Worm (Caenorhabditis elegans): ENCODE measurements around the gene F25G6.8.

The F25G6.8 gene

ce11 chrV:8565075-8565474, at the start of gene F25G6.8:
F25G6.8 (minus strand) TSS chrV:8565175.
- no peak for TF ChIP-seq ztf-16 (tag; optimal IDR thresholded peaks at IDR 0.05)
- TF ChIP-seq fkh-6 (tag; optimal IDR thresholded peaks at IDR 0.05), result no peak

ce11 chrV:8610633-8611404, 45.8 kb upstream of the F25G6.8 start, which contains the start of gene fip-4:
fip-4 (minus strand) TSS chrV:8611268.
- peak; percentile 1 for TF ChIP-seq unc-42 (tag; optimal IDR thresholded peaks at IDR 0.05)
- TF ChIP-seq K09A11.1 (tag; optimal IDR thresholded peaks at IDR 0.05; ENCODE audit: insufficient read depth), result no peak
- no peak for TF ChIP-seq unc-55 (GFP tag; optimal IDR thresholded peaks at IDR 0.05)
- no peak for TF ChIP-seq mec-3 (tag; optimal IDR thresholded peaks at IDR 0.05; ENCODE audit: borderline replicate concordance)

ce11 chrV:8609776-8610529, 45.0 kb upstream of the F25G6.8 start:
- TF ChIP-seq ceh-18 (tag; optimal IDR thresholded peaks at IDR 0.05) (no peak), ref-2 (tag; optimal IDR thresholded peaks at IDR 0.05) (peak; percentile 4)

DNA sequence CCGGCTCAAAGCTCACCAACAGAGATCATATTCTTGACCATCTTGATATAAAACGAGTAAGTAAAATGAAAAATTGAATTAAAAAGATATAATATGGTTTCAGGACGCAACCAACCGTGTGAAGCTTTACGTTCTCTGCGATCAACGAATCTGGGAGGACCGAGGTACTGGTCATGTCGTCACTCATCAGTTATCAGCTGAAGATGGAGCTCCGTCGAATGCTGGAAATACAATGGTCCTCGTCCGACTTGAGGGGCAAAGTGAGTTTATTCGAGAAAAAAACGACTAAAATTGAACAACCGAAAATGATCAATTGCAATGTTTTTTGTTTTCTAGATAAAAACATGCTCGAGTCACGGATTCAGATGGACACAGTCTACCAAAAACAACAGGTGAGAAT, 43.5 kb upstream of the F25G6.8 start:
- TF ChIP-seq ceh-6 (GFP tag; optimal IDR thresholded peaks at IDR 0.05) (no peak), C38D4.7 (GFP tag; optimal IDR thresholded peaks at IDR 0.05) (no peak), sox-4 (tag; optimal IDR thresholded peaks at IDR 0.05) (no peak), ceh-31 (tag; optimal IDR thresholded peaks at IDR 0.05) (no peak), ceh-18 (tag; optimal IDR thresholded peaks at IDR 0.05) (no peak), tbx-7 (tag; optimal IDR thresholded peaks at IDR 0.05) (no peak), dve-1 (tag; optimal IDR thresholded peaks at IDR 0.05) (no peak)

ce11 chrV:8607353-8607850, 42.4 kb upstream of the F25G6.8 start, which contains the start of gene smk-1:
smk-1 (plus strand) TSS chrV:8607800.
- TF ChIP-seq ceh-9 (tag; optimal IDR thresholded peaks at IDR 0.05), result no peak
- TF ChIP-seq odd-2 (tag; optimal IDR thresholded peaks at IDR 0.05), result no peak
- no peak for TF ChIP-seq elt-4 (tag; optimal IDR thresholded peaks at IDR 0.05)
- no peak for TF ChIP-seq hlh-15 (tag; optimal IDR thresholded peaks at IDR 0.05)
- TF ChIP-seq ama-1 (optimal IDR thresholded peaks at IDR 0.05), result no peak
- TF ChIP-seq nhr-11 (tag; optimal IDR thresholded peaks at IDR 0.05), result no peak

DNA sequence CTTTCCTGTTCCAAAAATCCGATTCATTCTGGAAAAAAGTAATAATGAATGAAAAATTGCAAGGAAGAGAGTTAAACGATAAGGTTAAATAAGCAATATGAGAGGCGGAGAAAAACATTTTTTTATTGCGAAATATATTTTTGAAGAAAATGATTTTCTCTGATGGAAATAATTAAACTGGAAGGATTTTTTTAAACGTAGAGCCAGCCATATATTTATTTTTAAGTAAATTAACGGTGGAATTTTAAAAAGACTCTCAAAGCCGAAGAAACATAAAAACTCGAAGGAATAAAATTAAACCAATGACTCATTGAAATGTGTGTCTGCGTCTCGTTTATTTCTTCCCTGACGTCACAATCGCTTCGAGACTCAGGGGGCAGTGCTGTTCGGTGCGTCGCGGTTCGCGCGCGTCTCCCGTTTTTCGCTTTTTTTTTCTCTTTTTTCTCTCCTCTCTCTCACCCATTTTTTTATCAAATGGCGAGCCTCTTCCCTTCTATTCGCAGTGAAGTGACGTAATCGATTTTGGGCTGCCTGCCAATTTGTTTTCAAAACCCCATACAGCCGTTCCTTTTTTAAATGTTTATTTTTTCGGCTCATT, 41.2 kb upstream of the F25G6.8 start, which contains the start of gene vps-60:
vps-60 (minus strand) TSS at position 30 of the 598 bp plus-strand sequence.
- TF ChIP-seq unc-3 (GFP tag; conservative IDR thresholded peaks at IDR 0.05) (no peak), unc-3 (tag; optimal IDR thresholded peaks at IDR 0.05) (peak; percentile 4), pax-1 (tag; optimal IDR thresholded peaks at IDR 0.05) (peak; percentile 9), ztf-16 (tag; optimal IDR thresholded peaks at IDR 0.05) (peak; percentile 7), ceh-34 (tag; optimal IDR thresholded peaks at IDR 0.05) (peak; percentile 69), hlh-13 (GFP tag; optimal IDR thresholded peaks at IDR 0.05) (no peak), ceh-2 (tag; optimal IDR thresholded peaks at IDR 0.05) (peak; percentile 13), che-1 (tag; optimal IDR thresholded peaks at IDR 0.05) (peak; percentile 3), unc-86 (tag; optimal IDR thresholded peaks at IDR 0.05) (peak; percentile 9), ceh-19 (GFP tag; optimal IDR thresholded peaks at IDR 0.05) (no peak), ref-2 (tag; optimal IDR thresholded peaks at IDR 0.05) (peak; percentile 72), sdc-2 (tag; optimal IDR thresholded peaks at IDR 0.05) (peak; percentile 32), tbx-2 (tag; optimal IDR thresholded peaks at IDR 0.05) (peak; percentile 76), elt-2 (tag; optimal IDR thresholded peaks at IDR 0.05) (peak; percentile 80), hlh-30 (tag; optimal IDR thresholded peaks at IDR 0.05; ENCODE audit: insufficient read depth) (peak; percentile 59), K02D7.2 (tag; optimal IDR thresholded peaks at IDR 0.05) (no peak), ceh-31 (tag; optimal IDR thresholded peaks at IDR 0.05) (no peak), nfya-1 (tag; optimal IDR thresholded peaks at IDR 0.05) (peak; percentile 90), rnt-1 (tag; optimal IDR thresholded peaks at IDR 0.05) (peak; percentile 58), ceh-18 (tag; optimal IDR thresholded peaks at IDR 0.05) (peak; percentile 89), syd-9 (tag; optimal IDR thresholded peaks at IDR 0.05) (no peak), ceh-9 (tag; optimal IDR thresholded peaks at IDR 0.05) (no peak), pqm-1 (tag; optimal IDR thresholded peaks at IDR 0.05) (peak; percentile 51), ceh-14 (tag; optimal IDR thresholded peaks at IDR 0.05) (peak; percentile 82), sox-4 (tag; optimal IDR thresholded peaks at IDR 0.05) (no peak)
